Worm (Caenorhabditis elegans): Measurements from ENCODE around the gene srg-33.

- TF ChIP-seq fkh-4 (tag; optimal IDR thresholded peaks at IDR 0.05; ENCODE audit: borderline replicate concordance) (no peak), fos-1 (tag; optimal IDR thresholded peaks at IDR 0.05) (no peak), lin-39 (tag; optimal IDR thresholded peaks at IDR 0.05) (no peak)
Observed at ce11 chrV:8278830-8279229, 13.0 kb upstream of the srg-33 start, which contains the start of gene str-136.
